Worm (Caenorhabditis elegans) whole organism, L3 larva: ENCODE data around the gene frpr-17.

Experiments used
- R02D3.7 ChIP-seq: fragments of 150-350 bp; optimal IDR thresholded peaks from 2 replicates; lab custom pipeline; 2014; ENCODE audit warnings: missing biosample characterization, missing genetic modification characterization
- ZK546.5 ChIP-seq: sonication (generic microtip); optimal IDR thresholded peaks from 2 replicates; lab custom pipeline; 2017; ENCODE audit warnings: missing biosample characterization, missing genetic modification characterization
- aly-2 ChIP-seq: fragments of 150-350 bp; optimal IDR thresholded peaks from 2 replicates; lab custom pipeline; 2014; ENCODE audit warnings: missing biosample characterization, missing genetic modification characterization
- ama-1 ChIP-seq: fragments of 150-350 bp; optimal IDR thresholded peaks from 2 replicates; lab custom pipeline; 2018
- ceh-16 ChIP-seq: sonication (generic microtip); optimal IDR thresholded peaks from 2 replicates; lab custom pipeline; 2017; ENCODE audit warnings: missing biosample characterization, missing genetic modification characterization
- ceh-9 ChIP-seq: sonication (generic microtip); optimal IDR thresholded peaks from 2 replicates; lab custom pipeline; 2018; ENCODE audit warnings: missing biosample characterization, missing genetic modification characterization
- egl-27 ChIP-seq: sonication (generic microtip); optimal IDR thresholded peaks from 4 replicates; lab custom pipeline; 2017; ENCODE audit warnings: missing biosample characterization, missing genetic modification reagents, missing genetic modification characterization
- egl-5 ChIP-seq: fragments of 150-350 bp; optimal IDR thresholded peaks from 2 replicates; lab custom pipeline; 2017; ENCODE audit warnings: missing biosample characterization, missing genetic modification reagents, missing genetic modification characterization, inconsistent platforms
- elt-1 ChIP-seq: fragments of 150-350 bp; optimal IDR thresholded peaks from 2 replicates; lab custom pipeline; 2014; ENCODE audit warnings: missing biosample characterization, missing genetic modification characterization
- elt-2 ChIP-seq: sonication (generic microtip); optimal IDR thresholded peaks from 2 replicates; lab custom pipeline; 2016; ENCODE audit warnings: missing genetic modification reagents, mild to moderate bottlenecking, missing genetic modification characterization, missing compliant biosample characterization
- eor-1 ChIP-seq, 2 experiments: fragments of 150-350 bp; optimal IDR thresholded peaks; 2 replicates each; lab custom pipeline; 2014 to 2018; ENCODE audit warnings: missing biosample characterization in 2 of 2, missing genetic modification characterization in 2 of 2
- fkh-10 ChIP-seq: sonication (generic microtip); optimal IDR thresholded peaks from 2 replicates; lab custom pipeline; 2017; ENCODE audit warnings: missing biosample characterization, missing genetic modification reagents, missing genetic modification characterization
- fkh-2 ChIP-seq: fragments of 150-350 bp; optimal IDR thresholded peaks from 2 replicates; lab custom pipeline; 2014; ENCODE audit warnings: missing biosample characterization, missing genetic modification reagents, missing genetic modification characterization
- hmg-11 ChIP-seq: sonication (generic microtip); optimal IDR thresholded peaks from 2 replicates; lab custom pipeline; 2016; ENCODE audit warnings: missing genetic modification characterization, missing compliant biosample characterization
- jun-1 ChIP-seq: fragments of 150-350 bp; optimal IDR thresholded peaks from 2 replicates; lab custom pipeline; 2014; ENCODE audit warnings: missing biosample characterization, missing genetic modification reagents, missing genetic modification characterization
- lin-15B ChIP-seq: fragments of 150-350 bp; optimal IDR thresholded peaks from 2 replicates; lab custom pipeline; 2014; ENCODE audit warnings: missing biosample characterization, missing genetic modification characterization
- lin-39 ChIP-seq: fragments of 150-350 bp; optimal IDR thresholded peaks from 2 replicates; lab custom pipeline; 2018; ENCODE audit warnings: missing biosample characterization, missing genetic modification reagents, missing genetic modification characterization
- mdl-1 ChIP-seq: fragments of 150-350 bp; optimal IDR thresholded peaks from 2 replicates; lab custom pipeline; 2014; ENCODE audit warnings: missing biosample characterization, missing genetic modification characterization
- mml-1 ChIP-seq: fragments of 150-350 bp; sonication (generic microtip); optimal IDR thresholded peaks from 3 replicates; lab custom pipeline; 2014; ENCODE audit warnings: missing biosample characterization, missing genetic modification characterization
- nfya-1 ChIP-seq: sonication (generic microtip); optimal IDR thresholded peaks from 2 replicates; lab custom pipeline; 2017; ENCODE audit warnings: missing genetic modification characterization, mild to moderate bottlenecking, missing compliant biosample characterization, antibody characterized with exemption, moderate library complexity; ENCODE audit not compliant: insufficient read depth
- nhr-23 ChIP-seq: fragments of 150-350 bp; optimal IDR thresholded peaks from 2 replicates; lab custom pipeline; 2014; ENCODE audit warnings: missing biosample characterization, missing genetic modification reagents, missing genetic modification characterization
- nhr-28 ChIP-seq: fragments of 150-350 bp; optimal IDR thresholded peaks from 2 replicates; lab custom pipeline; 2014; ENCODE audit warnings: missing biosample characterization, missing genetic modification characterization
- nhr-43 ChIP-seq: sonication (generic microtip); optimal IDR thresholded peaks from 2 replicates; lab custom pipeline; 2016; ENCODE audit warnings: mild to moderate bottlenecking, missing genetic modification characterization, missing compliant biosample characterization; ENCODE audit not compliant: poor library complexity, severe bottlenecking
- nhr-67 ChIP-seq: fragments of 150-350 bp; optimal IDR thresholded peaks from 2 replicates; lab custom pipeline; 2014; ENCODE audit warnings: missing biosample characterization, missing genetic modification characterization
- nhr-77 ChIP-seq: fragments of 150-350 bp; optimal IDR thresholded peaks from 2 replicates; lab custom pipeline; 2014; ENCODE audit warnings: missing biosample characterization, missing genetic modification characterization
- pha-4 ChIP-seq: fragments of 150-350 bp; optimal IDR thresholded peaks from 2 replicates; lab custom pipeline; 2014; ENCODE audit warnings: missing biosample characterization, missing genetic modification reagents, missing genetic modification characterization
- pqm-1 ChIP-seq: fragments of 150-350 bp; optimal IDR thresholded peaks from 2 replicates; lab custom pipeline; 2017; ENCODE audit warnings: missing biosample characterization, missing genetic modification characterization, inconsistent platforms
- unc-39 ChIP-seq: sonication (generic microtip); optimal IDR thresholded peaks from 4 replicates; lab custom pipeline; 2017; ENCODE audit warnings: missing biosample characterization, missing genetic modification characterization
- zag-1 ChIP-seq: fragments of 150-350 bp; optimal IDR thresholded peaks from 2 replicates; lab custom pipeline; 2014; ENCODE audit warnings: missing biosample characterization, missing genetic modification characterization
- ztf-4 ChIP-seq: fragments of 150-350 bp; optimal IDR thresholded peaks from 2 replicates; lab custom pipeline; 2014; ENCODE audit warnings: missing biosample characterization, missing genetic modification characterization

The frpr-17 gene

ce11 chrX:14435648-14436155 lies 29.8 kb downstream of the frpr-17 start:
- TF ChIP-seq pqm-1 (tag; lab: Kevin White, UChicago) (no peak), ceh-9 (tag; lab: Kevin White, UChicago) (no peak), mml-1 (tag; lab: Kevin White, UChicago) (no peak), zag-1 (tag; lab: Kevin White, UChicago) (no peak), nhr-67 (tag; lab: Kevin White, UChicago) (no peak), elt-1 (tag; lab: Kevin White, UChicago) (no peak), hmg-11 (tag; lab: Kevin White, UChicago) (no peak), pha-4 (tag; lab: Kevin White, UChicago) (no peak), elt-2 (tag; lab: Kevin White, UChicago) (no peak)
- TF ChIP-seq, all 47 proteins: peak for 0

- TF ChIP-seq nhr-43 (tag; lab: Kevin White, UChicago) (peak; percentile 59), nfya-1 (tag; lab: Kevin White, UChicago) (peak; percentile 16)
Measured at ce11 chrX:14437806-14438205, 31.9 kb downstream of the frpr-17 start.

- TF ChIP-seq pqm-1 (tag; lab: Kevin White, UChicago) (no peak), nhr-67 (tag; lab: Kevin White, UChicago) (no peak), egl-27 (tag; lab: Kevin White, UChicago) (no peak), R02D3.7 (no peak), ceh-9 (tag; lab: Kevin White, UChicago) (no peak), nhr-23 (no peak), elt-1 (tag; lab: Kevin White, UChicago) (no peak)
- TF ChIP-seq, all 47 proteins: peak for 0
Measured at ce11 chrX:14442321-14442720, 36.4 kb downstream of the frpr-17 start, which contains the start of gene F23D12.3. TSS of gene F23D12.3 (plus strand) at chrX:14442621.

- TF ChIP-seq hmg-11 (tag; lab: Kevin White, UChicago) (no peak), jun-1 (no peak), nhr-23 (no peak), aly-2 (no peak), mdl-1 (tag; lab: Kevin White, UChicago) (no peak), nhr-77 (tag; lab: Kevin White, UChicago) (no peak)
- TF ChIP-seq, all 47 proteins: peak for 0
Measured at ce11 chrX:14444701-14445100, 38.8 kb downstream of the frpr-17 start, which contains the start of gene F23D12.4. TSS of gene F23D12.4 (plus strand) at chrX:14445001.

ce11 chrX:14447498-14447897 lies 41.6 kb downstream of the frpr-17 start:
- TF ChIP-seq nhr-43 (tag; lab: Kevin White, UChicago): no peak

- no peak for TF ChIP-seq eor-1 (tag; optimal IDR thresholded peaks at IDR 0.05; lab: Kevin White, UChicago)
- TF ChIP-seq ceh-16 (tag; lab: Kevin White, UChicago): no peak
- no peak for TF ChIP-seq ZK546.5 (tag; lab: Kevin White, UChicago)
Measured at ce11 chrX:14447910-14448309, 42.0 kb downstream of the frpr-17 start, which contains the start of gene jmjd-3.2. TSS of gene jmjd-3.2 (plus strand) at chrX:14448210.

ce11 chrX:14453735-14454134 lies 47.8 kb downstream of the frpr-17 start, which contains the start of gene F23D12.7:
TSS of gene F23D12.7 (minus strand) at chrX:14453835.
- TF ChIP-seq pqm-1 (tag; lab: Kevin White, UChicago) (no peak), elt-2 (tag; lab: Kevin White, UChicago) (no peak), ceh-16 (tag; lab: Kevin White, UChicago) (no peak), ama-1 (lab: Kevin White, UChicago) (no peak), egl-5 (tag; lab: Kevin White, UChicago) (no peak), nhr-28 (tag; lab: Kevin White, UChicago) (no peak), ztf-4 (tag; lab: Kevin White, UChicago) (no peak), nhr-77 (tag; lab: Kevin White, UChicago) (no peak), lin-15B (tag; lab: Kevin White, UChicago) (no peak), lin-39 (no peak), fkh-2 (tag; lab: Kevin White, UChicago) (no peak), fkh-10 (GFP tag; lab: Kevin White, UChicago) (no peak), unc-39 (tag; lab: Kevin White, UChicago) (no peak), ZK546.5 (tag; lab: Kevin White, UChicago) (no peak), nfya-1 (tag; lab: Kevin White, UChicago) (no peak), elt-1 (tag; lab: Kevin White, UChicago) (no peak)
